Worm (Caenorhabditis elegans): ENCODE results near the gene ifc-2.

ifc-2 gene

DNA sequence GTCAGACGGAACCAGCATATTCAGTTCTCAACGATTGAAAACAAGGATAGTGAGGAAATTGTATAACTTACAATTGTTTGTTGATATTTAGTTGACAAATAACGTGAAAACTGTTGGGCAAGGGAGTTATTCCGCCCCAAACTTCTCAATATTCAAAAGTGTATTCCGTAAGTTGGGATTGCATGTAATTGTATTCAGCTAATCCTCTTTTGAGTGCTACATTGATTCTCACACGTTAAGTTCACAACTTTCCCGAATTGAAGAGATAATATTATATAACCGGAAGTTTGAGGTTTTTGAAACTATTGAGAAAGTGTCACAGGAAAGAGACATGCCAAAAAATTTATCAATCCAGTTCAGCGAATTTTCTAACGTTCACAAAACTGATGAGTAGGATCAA lies at the start of gene ifc-2:
Gene ifc-2 (minus strand): TSS at position 101 of the 400 bp plus-strand sequence.
- no peak for TF ChIP-seq T22C8.4 (GFP tag; IDR thresholded peaks at IDR 0.05)
- no peak for TF ChIP-seq ztf-29 (GFP tag; IDR thresholded peaks at IDR 0.05)
- TF ChIP-seq klf-2 (GFP tag; conservative IDR thresholded peaks at IDR 0.05): no peak
- no peak for TF ChIP-seq flt-1 (GFP tag; IDR thresholded peaks at IDR 0.05)

ce11 chrX:696253-696652 lies 41.5 kb upstream of the ifc-2 start:
- TF ChIP-seq tab-1 (GFP tag; IDR thresholded peaks at IDR 0.05) (no peak), cog-1 (tag; optimal IDR thresholded peaks at IDR 0.05) (no peak), ztf-29 (GFP tag; IDR thresholded peaks at IDR 0.05) (no peak), med-1 (GFP tag; optimal IDR thresholded peaks at IDR 0.05; ENCODE audit: insufficient read depth) (no peak), T22C8.4 (GFP tag; IDR thresholded peaks at IDR 0.05) (no peak), ref-1 (GFP tag; conservative IDR thresholded peaks at IDR 0.05) (no peak), klf-2 (GFP tag; conservative IDR thresholded peaks at IDR 0.05) (no peak)

DNA sequence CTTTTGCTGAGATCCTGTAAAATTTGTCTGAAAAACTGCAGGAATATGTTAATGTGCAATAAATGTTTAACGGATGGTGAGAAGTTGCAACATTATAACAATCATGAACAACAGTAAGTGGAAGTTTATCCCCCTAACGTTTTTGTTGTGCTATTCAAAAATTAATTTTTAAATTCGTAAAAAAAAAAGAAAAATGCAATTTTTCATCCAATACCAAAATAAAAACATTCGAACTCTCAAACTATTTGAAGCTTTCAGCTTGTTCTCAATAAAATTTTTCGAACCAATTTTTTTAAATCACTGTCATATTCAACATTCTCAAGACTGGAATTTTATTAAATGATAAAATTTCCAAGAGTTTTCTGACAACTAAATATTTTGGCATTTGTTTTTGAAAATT lies 36.9 kb upstream of the ifc-2 start, which contains the start of gene ncam-1:
Gene ncam-1 (plus strand): TSS at position 301 of the 400 bp plus-strand sequence.
- TF ChIP-seq flt-1 (GFP tag; IDR thresholded peaks at IDR 0.05) (no peak), tab-1 (GFP tag; IDR thresholded peaks at IDR 0.05) (no peak)

ce11 chrX:688602-689001 lies 33.9 kb upstream of the ifc-2 start:
- TF ChIP-seq ztf-29 (GFP tag; IDR thresholded peaks at IDR 0.05): no peak
- TF ChIP-seq flt-1 (GFP tag; IDR thresholded peaks at IDR 0.05): no peak
- no peak for TF ChIP-seq cog-1 (tag; optimal IDR thresholded peaks at IDR 0.05)
- no peak for TF ChIP-seq tab-1 (GFP tag; IDR thresholded peaks at IDR 0.05)

ce11 chrX:682691-683090 lies 28.0 kb upstream of the ifc-2 start, which contains the start of gene Y9C12A.1:
TSS of gene Y9C12A.1 (minus strand) at chrX:682791.
- TF ChIP-seq T22C8.4 (GFP tag; IDR thresholded peaks at IDR 0.05): no peak
- TF ChIP-seq ref-1 (GFP tag; conservative IDR thresholded peaks at IDR 0.05): no peak
- no peak for TF ChIP-seq ztf-23 (GFP tag; IDR thresholded peaks at IDR 0.05)
- no peak for TF ChIP-seq flt-1 (GFP tag; IDR thresholded peaks at IDR 0.05)
- no peak for TF ChIP-seq cog-1 (tag; optimal IDR thresholded peaks at IDR 0.05)
- TF ChIP-seq tab-1 (GFP tag; IDR thresholded peaks at IDR 0.05): no peak
- TF ChIP-seq klf-2 (GFP tag; conservative IDR thresholded peaks at IDR 0.05): no peak
- no peak for TF ChIP-seq ztf-29 (GFP tag; IDR thresholded peaks at IDR 0.05)
- TF ChIP-seq med-1 (GFP tag; optimal IDR thresholded peaks at IDR 0.05; ENCODE audit: insufficient read depth): no peak

- no peak for TF ChIP-seq klf-2 (GFP tag; conservative IDR thresholded peaks at IDR 0.05)
- no peak for TF ChIP-seq flt-1 (GFP tag; IDR thresholded peaks at IDR 0.05)
- TF ChIP-seq ztf-29 (GFP tag; IDR thresholded peaks at IDR 0.05): no peak
- no peak for TF ChIP-seq cog-1 (tag; optimal IDR thresholded peaks at IDR 0.05)
- TF ChIP-seq med-1 (GFP tag; optimal IDR thresholded peaks at IDR 0.05; ENCODE audit: insufficient read depth): no peak
- no peak for TF ChIP-seq ref-1 (GFP tag; conservative IDR thresholded peaks at IDR 0.05)
- no peak for TF ChIP-seq T22C8.4 (GFP tag; IDR thresholded peaks at IDR 0.05)
- no peak for TF ChIP-seq ztf-23 (GFP tag; IDR thresholded peaks at IDR 0.05)
- TF ChIP-seq tab-1 (GFP tag; IDR thresholded peaks at IDR 0.05): no peak
Measured at ce11 chrX:681413-681812, 26.7 kb upstream of the ifc-2 start.

ce11 chrX:680920-681319 lies 26.2 kb upstream of the ifc-2 start, which contains the start of gene T19D7.7:
TSS of gene T19D7.7 (minus strand) at chrX:681020.
- no peak for TF ChIP-seq klf-2 (GFP tag; conservative IDR thresholded peaks at IDR 0.05)
- TF ChIP-seq flt-1 (GFP tag; IDR thresholded peaks at IDR 0.05): no peak
- no peak for TF ChIP-seq cog-1 (tag; optimal IDR thresholded peaks at IDR 0.05)
- TF ChIP-seq med-1 (GFP tag; optimal IDR thresholded peaks at IDR 0.05; ENCODE audit: insufficient read depth): no peak
- TF ChIP-seq tab-1 (GFP tag; IDR thresholded peaks at IDR 0.05): no peak
- no peak for TF ChIP-seq ztf-23 (GFP tag; IDR thresholded peaks at IDR 0.05)
- no peak for TF ChIP-seq T22C8.4 (GFP tag; IDR thresholded peaks at IDR 0.05)
- no peak for TF ChIP-seq ztf-29 (GFP tag; IDR thresholded peaks at IDR 0.05)
- no peak for TF ChIP-seq ref-1 (GFP tag; conservative IDR thresholded peaks at IDR 0.05)

DNA sequence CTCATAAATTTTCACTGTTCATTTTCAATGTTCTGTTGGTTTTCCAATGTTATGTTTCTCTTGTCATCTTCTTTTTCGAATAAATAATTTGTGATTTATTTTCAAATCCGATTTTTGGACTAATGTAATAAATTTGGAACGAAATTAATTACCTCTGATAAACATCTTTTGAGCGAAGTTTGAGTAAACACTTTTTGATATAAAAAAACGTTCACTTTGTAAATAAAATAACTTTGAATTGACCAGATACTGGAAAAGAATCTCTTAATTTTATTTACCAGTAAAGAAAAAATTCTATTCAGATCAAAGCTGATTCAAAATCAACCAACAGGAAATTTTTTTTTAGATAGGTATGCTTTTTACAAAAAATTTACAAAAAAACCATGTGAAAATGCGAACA lies 17.1 kb upstream of the ifc-2 start, which contains the start of gene lgc-32:
Gene lgc-32 (plus strand): TSS at position 301 of the 400 bp plus-strand sequence.
- TF ChIP-seq tab-1 (GFP tag; IDR thresholded peaks at IDR 0.05) (no peak), ztf-29 (GFP tag; IDR thresholded peaks at IDR 0.05) (no peak), T22C8.4 (GFP tag; IDR thresholded peaks at IDR 0.05) (no peak), flt-1 (GFP tag; IDR thresholded peaks at IDR 0.05) (no peak), klf-2 (GFP tag; conservative IDR thresholded peaks at IDR 0.05) (no peak), cog-1 (tag; optimal IDR thresholded peaks at IDR 0.05) (no peak), ztf-23 (GFP tag; IDR thresholded peaks at IDR 0.05) (no peak), med-1 (GFP tag; optimal IDR thresholded peaks at IDR 0.05; ENCODE audit: insufficient read depth) (no peak), ref-1 (GFP tag; conservative IDR thresholded peaks at IDR 0.05) (no peak)

DNA sequence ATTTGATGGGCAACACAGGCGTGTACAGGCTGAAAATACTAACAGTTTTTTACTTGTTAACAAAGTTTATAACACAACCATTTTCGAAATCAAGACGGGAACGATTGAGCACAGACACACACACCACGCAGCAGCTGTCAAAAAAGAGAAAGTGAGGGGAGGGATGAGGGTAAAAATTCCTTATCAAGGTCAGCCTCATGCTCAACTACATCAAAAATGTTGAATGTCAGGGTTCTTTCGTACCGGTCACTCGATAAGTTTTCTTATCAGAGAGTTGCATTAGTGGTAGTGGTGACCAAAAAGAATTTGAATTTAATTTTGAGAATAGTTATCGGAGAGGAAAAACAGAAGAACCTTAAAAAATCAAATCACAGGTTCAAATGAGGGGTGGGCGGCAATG lies 15.9 kb upstream of the ifc-2 start, which contains the start of gene T19D7.6:
Gene T19D7.6 (minus strand): TSS at position 198 of the 400 bp plus-strand sequence.
- TF ChIP-seq klf-2 (GFP tag; conservative IDR thresholded peaks at IDR 0.05) (no peak), cog-1 (tag; optimal IDR thresholded peaks at IDR 0.05) (no peak), ztf-23 (GFP tag; IDR thresholded peaks at IDR 0.05) (no peak), ref-1 (GFP tag; conservative IDR thresholded peaks at IDR 0.05) (no peak), med-1 (GFP tag; optimal IDR thresholded peaks at IDR 0.05; ENCODE audit: insufficient read depth) (no peak), tab-1 (GFP tag; IDR thresholded peaks at IDR 0.05) (no peak), T22C8.4 (GFP tag; IDR thresholded peaks at IDR 0.05) (no peak), ztf-29 (GFP tag; IDR thresholded peaks at IDR 0.05) (no peak), flt-1 (GFP tag; IDR thresholded peaks at IDR 0.05) (no peak)

- TF ChIP-seq tab-1 (GFP tag; IDR thresholded peaks at IDR 0.05) (no peak), T22C8.4 (GFP tag; IDR thresholded peaks at IDR 0.05) (no peak)
Measured at ce11 chrX:666125-666524, 11.4 kb upstream of the ifc-2 start, which contains the start of gene T19D7.5. TSS of gene T19D7.5 (minus strand) at chrX:666225.
